Worm (Caenorhabditis elegans) whole organism, young adult: ENCODE measurements around the gene gpa-3.

ENCODE experiments used
- B0019.2 ChIP-seq: fragments of 200-800 bp; sonication (Bioruptor generic); conservative IDR thresholded peaks from 2 replicates; pipeline ENCODE4 v1.3.6; 2022; ENCODE audit warnings: missing genetic modification reagents, missing genetic modification characterization, missing compliant biosample characterization
- B0035.1 ChIP-seq: sonication (generic microtip); optimal IDR thresholded peaks from 2 replicates; lab custom pipeline; 2016; ENCODE audit warnings: missing genetic modification characterization, mild to moderate bottlenecking, missing compliant biosample characterization, missing genotype, missing genetic modification reagents
- B0261.1 ChIP-seq: sonication (generic microtip); optimal IDR thresholded peaks from 2 replicates; lab custom pipeline; 2016; ENCODE audit warnings: mild to moderate bottlenecking, missing genetic modification characterization, moderate library complexity, missing compliant biosample characterization
- C17E4.6 ChIP-seq: fragments of 200-800 bp; sonication (Bioruptor generic); IDR thresholded peaks from 2 replicates; pipeline ENCODE4 v1.3.6; 2022; ENCODE audit warnings: missing genetic modification reagents, missing genetic modification characterization, missing compliant biosample characterization
- D2030.7 ChIP-seq: fragments of 200-800 bp; sonication (Bioruptor generic); IDR thresholded peaks from 2 replicates; pipeline ENCODE4 v1.3.6; 2022; ENCODE audit warnings: missing genetic modification reagents, missing genetic modification characterization, missing compliant biosample characterization
- F10E7.11 ChIP-seq: sonication (generic microtip); optimal IDR thresholded peaks from 2 replicates; lab custom pipeline; 2017; ENCODE audit warnings: mild to moderate bottlenecking, missing genetic modification characterization, moderate library complexity, missing compliant biosample characterization
- F22D6.2 ChIP-seq: sonication (generic microtip); optimal IDR thresholded peaks from 2 replicates; lab custom pipeline; 2016; ENCODE audit warnings: mild to moderate bottlenecking, missing genetic modification characterization, missing compliant biosample characterization
- F23B12.7 ChIP-seq: sonication (generic microtip); optimal IDR thresholded peaks from 2 replicates; lab custom pipeline; 2017; ENCODE audit warnings: missing genetic modification characterization, mild to moderate bottlenecking, missing compliant biosample characterization, antibody characterized with exemption, moderate library complexity; ENCODE audit not compliant: insufficient read depth
- F49E8.2 ChIP-seq: sonication (generic microtip); optimal IDR thresholded peaks from 3 replicates; lab custom pipeline; 2017; ENCODE audit warnings: missing genetic modification characterization, mild to moderate bottlenecking, missing compliant biosample characterization, antibody characterized with exemption, moderate library complexity; ENCODE audit not compliant: insufficient read depth
- F57A8.1 ChIP-seq: fragments of 200-800 bp; sonication (Bioruptor generic); optimal IDR thresholded peaks from 2 replicates; lab custom pipeline; 2018; ENCODE audit warnings: mild to moderate bottlenecking, missing genetic modification characterization, moderate library complexity, missing compliant biosample characterization
- K12H6.12 ChIP-seq: fragments of 200-800 bp; sonication (Bioruptor generic); optimal IDR thresholded peaks from 2 replicates; lab custom pipeline; 2018; ENCODE audit warnings: mild to moderate bottlenecking, missing genetic modification characterization, missing compliant biosample characterization
- T07F8.4 ChIP-seq: sonication (generic microtip); optimal IDR thresholded peaks from 2 replicates; lab custom pipeline; 2016; ENCODE audit warnings: mild to moderate bottlenecking, missing genetic modification characterization, moderate library complexity, missing compliant biosample characterization
- athp-1 ChIP-seq: sonication (generic microtip); optimal IDR thresholded peaks from 2 replicates; lab custom pipeline; 2017; ENCODE audit warnings: mild to moderate bottlenecking, missing genetic modification characterization, missing compliant biosample characterization
- bed-1 ChIP-seq: fragments of 200-800 bp; sonication (Bioruptor generic); IDR thresholded peaks from 2 replicates; pipeline ENCODE4 v1.3.6; 2022; ENCODE audit warnings: missing genetic modification reagents, missing genetic modification characterization, missing compliant biosample characterization
- bed-2 ChIP-seq: fragments of 200-800 bp; sonication (Bioruptor generic); IDR thresholded peaks from 2 replicates; pipeline ENCODE4 v1.3.6; 2022; ENCODE audit warnings: missing genetic modification reagents, missing genetic modification characterization, missing compliant biosample characterization
- cebp-1 ChIP-seq, 2 experiments: fragments of 200-800 bp in 1 of 2; sonication (Bioruptor generic) in 1 of 2; sonication (generic microtip) in 1 of 2; IDR thresholded peaks in 1 of 2; optimal IDR thresholded peaks in 1 of 2; 2 replicates each; pipeline versions ENCODE4 v1.3.6 to Lab custom; 2017 to 2022; ENCODE audit warnings: missing compliant biosample characterization in 2 of 2, missing genetic modification characterization in 2 of 2, mild to moderate bottlenecking in 1 of 2, missing genetic modification reagents in 1 of 2, moderate library complexity in 1 of 2
- ceh-27 ChIP-seq: fragments of 200-800 bp; sonication (Bioruptor generic); optimal IDR thresholded peaks from 2 replicates; lab custom pipeline; 2018; ENCODE audit warnings: mild to moderate bottlenecking, missing genetic modification characterization, moderate library complexity, missing compliant biosample characterization
- die-1 ChIP-seq: sonication (generic microtip); optimal IDR thresholded peaks from 2 replicates; lab custom pipeline; 2016; ENCODE audit warnings: missing genotype, mild to moderate bottlenecking, missing genetic modification characterization, missing compliant biosample characterization
- dpff-1 ChIP-seq: sonication (generic microtip); optimal IDR thresholded peaks from 2 replicates; lab custom pipeline; 2017; ENCODE audit warnings: mild to moderate bottlenecking, missing genetic modification characterization, missing compliant biosample characterization
- egl-18 ChIP-seq: fragments of 200-800 bp; sonication (Bioruptor generic); IDR thresholded peaks from 2 replicates; pipeline ENCODE4 v1.3.6; 2022; ENCODE audit warnings: missing genetic modification reagents, missing genetic modification characterization, missing compliant biosample characterization
- egrh-3 ChIP-seq: fragments of 200-800 bp; sonication (Bioruptor generic); IDR thresholded peaks from 2 replicates; pipeline ENCODE4 v1.3.6; 2022; ENCODE audit warnings: missing genetic modification reagents, missing genetic modification characterization, missing compliant biosample characterization
- fkh-3 ChIP-seq: sonication (generic microtip); optimal IDR thresholded peaks from 2 replicates; lab custom pipeline; 2016; ENCODE audit warnings: mild to moderate bottlenecking, missing genetic modification characterization, missing compliant biosample characterization
- him-1 ChIP-seq: sonication (generic microtip); optimal IDR thresholded peaks from 2 replicates; lab custom pipeline; 2016; ENCODE audit warnings: missing genotype, missing genetic modification reagents, missing genetic modification characterization, missing compliant biosample characterization
- hlh-26 ChIP-seq: fragments of 200-800 bp; sonication (Bioruptor generic); conservative IDR thresholded peaks from 2 replicates; pipeline ENCODE4 v1.3.6; 2022; ENCODE audit warnings: missing genetic modification reagents, missing genetic modification characterization, missing compliant biosample characterization
- hmg-1.2 ChIP-seq: fragments of 200-800 bp; sonication (Bioruptor generic); IDR thresholded peaks from 2 replicates; pipeline ENCODE4 v1.3.6; 2022; ENCODE audit warnings: missing genetic modification reagents, missing genetic modification characterization, missing compliant biosample characterization
- let-607 ChIP-seq, 2 experiments: fragments of 200-800 bp in 1 of 2; sonication (Bioruptor generic) in 1 of 2; sonication (generic microtip) in 1 of 2; optimal IDR thresholded peaks; 2 replicates each; lab custom pipeline; 2016 to 2018; ENCODE audit warnings: mild to moderate bottlenecking in 2 of 2, missing compliant biosample characterization in 2 of 2, missing genetic modification characterization in 2 of 2, moderate library complexity in 2 of 2, missing genotype in 1 of 2
- lsl-1 ChIP-seq: fragments of 200-800 bp; sonication (Bioruptor generic); optimal IDR thresholded peaks from 2 replicates; lab custom pipeline; 2018; ENCODE audit warnings: mild to moderate bottlenecking, missing genetic modification characterization, moderate library complexity, missing compliant biosample characterization
- mcd-1 ChIP-seq: fragments of 200-800 bp; sonication (Bioruptor generic); IDR thresholded peaks from 2 replicates; pipeline ENCODE4 v1.3.6; 2022; ENCODE audit warnings: missing genetic modification reagents, missing genetic modification characterization, missing compliant biosample characterization
- nhr-80 ChIP-seq: sonication (generic microtip); optimal IDR thresholded peaks from 2 replicates; lab custom pipeline; 2016; ENCODE audit warnings: missing genetic modification characterization, missing compliant biosample characterization
- pbrm-1 ChIP-seq: fragments of 200-800 bp; sonication (Bioruptor generic); IDR thresholded peaks from 2 replicates; pipeline ENCODE4 v1.3.6; 2022; ENCODE audit warnings: missing genetic modification reagents, missing genetic modification characterization, missing compliant biosample characterization
- rpc-1 ChIP-seq, 2 experiments: fragments of 150-350 bp in 1 of 2; sonication (generic microtip) in 1 of 2; optimal IDR thresholded peaks; 2 replicates each; lab custom pipeline; 2014 to 2018; ENCODE audit warnings: missing biosample characterization in 1 of 2, missing genetic modification characterization in 1 of 2, missing genetic modification reagents in 1 of 2, missing genotype in 1 of 2
- snpc-1.3 ChIP-seq: sonication (generic microtip); optimal IDR thresholded peaks from 2 replicates; lab custom pipeline; 2017; ENCODE audit warnings: missing genetic modification characterization, mild to moderate bottlenecking, missing compliant biosample characterization, antibody characterized with exemption, moderate library complexity, missing genotype, missing genetic modification reagents; ENCODE audit not compliant: insufficient read depth
- snpc-4 ChIP-seq, 5 experiments: fragments of 150-350 bp in 1 of 5; sonication (generic microtip) in 4 of 5; optimal IDR thresholded peaks; 2 replicates each; lab custom pipeline; 2014 to 2018; ENCODE audit warnings: missing genetic modification characterization in 5 of 5, missing biosample characterization in 3 of 5, antibody characterized with exemption in 2 of 5, mild to moderate bottlenecking in 2 of 5, missing compliant biosample characterization in 2 of 5, missing genotype in 2 of 5, moderate library complexity in 2 of 5, missing genetic modification reagents in 1 of 5
- tbp1 ChIP-seq: fragments of 200-800 bp; sonication (Bioruptor generic); optimal IDR thresholded peaks from 2 replicates; lab custom pipeline; 2018; ENCODE audit warnings: mild to moderate bottlenecking, missing genetic modification characterization, missing compliant biosample characterization
- tlf-1 ChIP-seq: fragments of 200-800 bp; sonication (Bioruptor generic); optimal IDR thresholded peaks from 2 replicates; lab custom pipeline; 2018; ENCODE audit warnings: mild to moderate bottlenecking, missing genetic modification characterization, missing compliant biosample characterization
- zfh-2 ChIP-seq: fragments of 200-800 bp; sonication (Bioruptor generic); conservative IDR thresholded peaks from 2 replicates; pipeline ENCODE4 v1.3.6; 2022; ENCODE audit warnings: missing genetic modification reagents, missing genetic modification characterization, missing compliant biosample characterization
- zim-3 ChIP-seq: sonication (generic microtip); optimal IDR thresholded peaks from 2 replicates; lab custom pipeline; 2017; ENCODE audit warnings: mild to moderate bottlenecking, missing genetic modification characterization, moderate library complexity, missing compliant biosample characterization
- ztf-18 ChIP-seq: sonication (generic microtip); optimal IDR thresholded peaks from 2 replicates; lab custom pipeline; 2016; ENCODE audit warnings: missing genotype, mild to moderate bottlenecking, missing genetic modification characterization, missing compliant biosample characterization
- ztf-3 ChIP-seq: fragments of 200-800 bp; sonication (Bioruptor generic); optimal IDR thresholded peaks from 2 replicates; lab custom pipeline; 2018; ENCODE audit warnings: mild to moderate bottlenecking, missing genetic modification characterization, missing compliant biosample characterization
- ztf-6 ChIP-seq: fragments of 200-800 bp; sonication (Bioruptor generic); IDR thresholded peaks from 2 replicates; pipeline ENCODE4 v1.3.6; 2022; ENCODE audit warnings: missing genetic modification reagents, missing genetic modification characterization, missing compliant biosample characterization

gpa-3 gene

ce11 chrV:9359674-9360073 lies at the start of gene gpa-3:
Gene gpa-3, minus strand, starts transcription at chrV:9359774.
- TF ChIP-seq mcd-1 (no peak), zim-3 (tag; lab: Kevin White, UChicago) (no peak), zfh-2 (GFP tag; lab: Robert Waterston, UW) (no peak), egrh-3 (no peak), cebp-1 (GFP tag; IDR thresholded peaks at IDR 0.05; lab: Robert Waterston, UW) (no peak), cebp-1 (tag; optimal IDR thresholded peaks at IDR 0.05; lab: Kevin White, UChicago) (no peak), ztf-3 (no peak), T07F8.4 (tag; lab: Kevin White, UChicago) (no peak), F10E7.11 (tag; lab: Kevin White, UChicago) (no peak), athp-1 (tag; lab: Kevin White, UChicago) (no peak), let-607 (tag; optimal IDR thresholded peaks at IDR 0.05; lab: Kevin White, UChicago) (no peak), ceh-27 (GFP tag; lab: Kevin White, UChicago) (no peak), ztf-18 (tag; lab: Kevin White, UChicago) (no peak), lsl-1 (GFP tag; lab: Kevin White, UChicago) (no peak), C17E4.6 (no peak), F49E8.2 (no peak), tlf-1 (GFP tag; lab: Kevin White, UChicago) (no peak)

ce11 chrV:9408869-9409268 lies 49.3 kb upstream of the gpa-3 start:
- TF ChIP-seq B0019.2 (GFP tag; lab: Robert Waterston, UW) (no peak), F22D6.2 (no peak), ceh-27 (GFP tag; lab: Kevin White, UChicago) (no peak), tbp1 (GFP tag; lab: Kevin White, UChicago) (no peak)
- TF ChIP-seq, all 124 proteins: peak for 0

- TF ChIP-seq hmg-1.2 (GFP tag; lab: Robert Waterston, UW): peak; percentile 42; the same call in 1 of the 2 replicates
- TF ChIP-seq rpc-1 (optimal IDR thresholded peaks at IDR 0.05; lab: Kevin White, UChicago): peak; percentile 54
- TF ChIP-seq rpc-1 (tag; optimal IDR thresholded peaks at IDR 0.05; lab: Kevin White, UChicago): peak; percentile 84
- peak; percentile 63 for TF ChIP-seq B0261.1
- TF ChIP-seq D2030.7: no peak
- no peak for TF ChIP-seq bed-1 (GFP tag; lab: Robert Waterston, UW)
- peak; percentile 1 for TF ChIP-seq nhr-80 (tag; lab: Kevin White, UChicago)
- TF ChIP-seq pbrm-1 (GFP tag; lab: Robert Waterston, UW): 0 out of 2 replicates have a peak, but pooled peaks have one; percentile 25
- TF ChIP-seq snpc-4 (GFP tag; optimal IDR thresholded peaks at IDR 0.05; lab: Kevin White, UChicago): no peak
- peak in 1 of 4 experiments; percentile 44 for TF ChIP-seq snpc-4 (tag; optimal IDR thresholded peaks at IDR 0.05; lab: Kevin White, UChicago)
- TF ChIP-seq die-1 (tag; lab: Kevin White, UChicago): peak; percentile 40
- TF ChIP-seq dpff-1 (tag; lab: Kevin White, UChicago): no peak
- no peak for TF ChIP-seq athp-1 (tag; lab: Kevin White, UChicago)
- peak; percentile 89 for TF ChIP-seq tbp1 (GFP tag; lab: Kevin White, UChicago)
- TF ChIP-seq F23B12.7: peak; percentile 39
- TF ChIP-seq him-1 (tag; lab: Kevin White, UChicago): peak; percentile 82
- TF ChIP-seq lsl-1 (GFP tag; lab: Kevin White, UChicago): peak; percentile 6
- TF ChIP-seq, all 124 proteins: peak for 11
Observed at ce11 chrV:9406890-9407289, 47.3 kb upstream of the gpa-3 start.

ce11 chrV:9399886-9400373 lies 40.4 kb upstream of the gpa-3 start, which contains the start of gene trpp-4:
Gene trpp-4, plus strand, starts transcription at chrV:9400327.
- TF ChIP-seq F23B12.7 (no peak), egl-18 (GFP tag; lab: Robert Waterston, UW) (no peak), F57A8.1 (GFP tag; lab: Kevin White, UChicago) (no peak), B0035.1 (tag; lab: Kevin White, UChicago) (no peak), nhr-80 (tag; lab: Kevin White, UChicago) (no peak), zfh-2 (GFP tag; lab: Robert Waterston, UW) (no peak), ztf-6 (no peak), egrh-3 (no peak), fkh-3 (tag; lab: Kevin White, UChicago) (no peak), K12H6.12 (tag; lab: Kevin White, UChicago) (no peak), snpc-1.3 (tag; lab: Kevin White, UChicago) (no peak), him-1 (tag; lab: Kevin White, UChicago) (no peak), bed-2 (GFP tag; lab: Robert Waterston, UW) (no peak), B0261.1 (no peak), hlh-26 (no peak)
- TF ChIP-seq, all 124 proteins: peak for 0
